Fruit fly (Drosophila melanogaster) whole organism: ENCODE data around the gene CG15023.

Source experiments
- CG8478 ChIP-seq: fragments of >200 bp; optimal IDR thresholded peaks from 2 replicates; lab custom pipeline; 2018; ENCODE audit warnings: inconsistent platforms
- Dll ChIP-seq: fragments of >200 bp; optimal IDR thresholded peaks from 2 replicates; lab custom pipeline; 2017
- EcR ChIP-seq, 2 experiments: fragments of >200 bp; optimal IDR thresholded peaks; 2 replicates each; lab custom pipeline; 2017; ENCODE audit warnings: missing biosample characterization in 2 of 2, missing genetic modification characterization in 2 of 2, missing genetic modification reagents in 2 of 2
- pan ChIP-seq: fragments of >200 bp; optimal IDR thresholded peaks from 2 replicates; lab custom pipeline; 2017
- psq ChIP-seq: fragments of >200 bp; optimal IDR thresholded peaks from 2 replicates; lab custom pipeline; 2017
- usp ChIP-seq: fragments of >200 bp; optimal IDR thresholded peaks from 2 replicates; lab custom pipeline; 2017; ENCODE audit warnings: missing biosample characterization, missing genetic modification characterization, mixed read lengths

DNA sequence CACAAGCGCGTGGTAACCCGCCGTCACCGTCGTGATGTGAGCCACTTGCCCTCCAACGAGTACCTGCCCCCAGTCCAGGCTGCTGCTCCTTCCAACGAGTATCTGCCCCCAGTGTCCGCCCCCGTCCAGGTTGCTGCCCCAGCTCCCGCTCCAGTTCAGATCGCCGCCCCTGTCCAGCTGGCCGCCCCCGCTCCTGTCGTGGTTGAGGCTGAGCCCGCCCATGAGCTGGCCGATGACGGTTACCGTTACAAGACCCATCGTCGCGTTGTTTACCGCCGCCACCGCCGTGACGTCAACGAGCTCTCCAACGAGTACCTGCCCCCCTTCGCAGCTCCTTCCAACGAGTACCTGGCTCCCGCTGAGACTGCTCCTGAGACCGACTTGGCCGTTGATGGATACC is 19.5 kb upstream of the CG15023 start:
- TF ChIP-seq usp (GFP tag; lab: Kevin White, UChicago) (no peak), pan (lab: Kevin White, UChicago) (no peak), EcR (GFP tag; optimal IDR thresholded peaks at IDR 0.05; lab: Kevin White, UChicago) (no peak), psq (no peak), Dll (lab: Kevin White, UChicago) (no peak), CG8478 (lab: Kevin White, UChicago) (no peak)
